Worm (Caenorhabditis elegans): ENCODE results near the gene T01D1.8.

The T01D1.8 gene

DNA sequence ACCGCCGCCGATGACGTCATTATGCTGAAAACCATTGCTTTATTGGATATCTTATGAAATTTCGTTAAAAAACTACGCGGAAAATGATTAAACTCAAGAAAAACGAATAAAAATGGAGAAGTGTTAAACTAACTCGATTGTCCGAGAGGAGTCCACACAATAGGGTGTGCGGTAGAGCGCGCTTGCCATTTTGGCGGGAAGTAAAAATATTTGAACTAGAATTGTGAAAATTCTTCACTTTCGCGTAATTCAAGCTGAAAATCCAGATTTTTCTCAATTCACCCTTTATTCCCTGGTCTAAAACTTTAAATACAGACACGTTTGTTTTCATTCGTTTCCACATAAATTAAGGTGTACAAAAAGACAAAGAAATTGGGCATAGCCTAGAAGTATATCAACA lies 30.1 kb downstream of the T01D1.8 start, which contains the start of gene F48A11.4 (continued):
- TF ChIP-seq tlf-1 (GFP tag; optimal IDR thresholded peaks at IDR 0.05) (peak; percentile 85), ztf-25 (GFP tag; IDR thresholded peaks at IDR 0.05) (no peak), tbx-9 (tag; optimal IDR thresholded peaks at IDR 0.05; ENCODE audit: borderline replicate concordance) (no peak), ama-1 (optimal IDR thresholded peaks at IDR 0.05) (peak; percentile 86), ama-1 (GFP tag; optimal IDR thresholded peaks at IDR 0.05) (peak in 1 of 2 experiments; percentile 81), bed-2 (GFP tag; IDR thresholded peaks at IDR 0.05) (0 out of 2 replicates have a peak, but pooled peaks have one; percentile 46), C17E4.6 (GFP tag; IDR thresholded peaks at IDR 0.05) (0 out of 2 replicates have a peak, but pooled peaks have one; percentile 53), Y53F4B.3 (GFP tag; IDR thresholded peaks at IDR 0.05) (no peak), pha-4 (tag; optimal IDR thresholded peaks at IDR 0.05) (peak; percentile 25), ZK185.1 (tag; optimal IDR thresholded peaks at IDR 0.05; ENCODE audit: poor library complexity, severe bottlenecking) (peak; percentile 95), snpc-4 (GFP tag; optimal IDR thresholded peaks at IDR 0.05) (no peak), snpc-4 (tag; optimal IDR thresholded peaks at IDR 0.05) (peak in 2 of 4 experiments; percentile 40 to 67), efl-1 (GFP tag; optimal IDR thresholded peaks at IDR 0.05) (peak; percentile 93), F57C9.4 (tag; optimal IDR thresholded peaks at IDR 0.05) (peak; percentile 78)

- TF ChIP-seq ccch-3 (GFP tag; optimal IDR thresholded peaks at IDR 0.05) (no peak), pbrm-1 (GFP tag; IDR thresholded peaks at IDR 0.05) (no peak), egrh-3 (GFP tag; IDR thresholded peaks at IDR 0.05) (no peak), F23B12.7 (tag; optimal IDR thresholded peaks at IDR 0.05; ENCODE audit: insufficient read depth) (no peak)
These were observed 30.8 kb downstream of the T01D1.8 start for ce11 chrII:217308-217707.

ce11 chrII:219846-220503 lies 33.4 kb downstream of the T01D1.8 start:
- TF ChIP-seq zfh-2 (GFP tag; conservative IDR thresholded peaks at IDR 0.05) (peak; percentile 44; the same call in 1 of the 2 replicates), F49E8.2 (tag; optimal IDR thresholded peaks at IDR 0.05; ENCODE audit: insufficient read depth) (no peak), egl-44 (GFP tag; IDR thresholded peaks at IDR 0.05) (no peak)

DNA sequence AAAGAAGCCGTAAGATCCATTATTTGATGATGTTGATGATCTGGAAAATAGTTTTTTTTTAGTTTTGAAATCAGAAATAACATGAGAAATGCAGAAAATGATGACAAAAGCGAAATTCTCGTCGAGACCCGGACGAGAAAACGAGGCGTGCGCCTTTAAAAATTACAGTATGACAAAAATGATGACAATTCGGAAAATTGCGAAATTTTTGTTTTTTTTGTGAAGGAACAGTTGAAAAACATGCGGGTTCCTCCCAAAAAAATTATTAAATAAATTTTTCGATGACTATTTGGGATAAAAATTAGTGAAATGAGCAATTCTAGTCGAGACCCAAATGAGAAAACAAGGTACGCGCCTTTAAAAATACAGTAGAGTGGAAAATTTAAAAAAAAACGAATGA lies 34.1 kb downstream of the T01D1.8 start, which contains the start of gene ubxn-3:
Gene ubxn-3, minus strand, starts transcription at position 66 of the 400 bp plus-strand sequence.
- TF ChIP-seq ztf-25 (GFP tag; IDR thresholded peaks at IDR 0.05): no peak
- peak; percentile 45 for TF ChIP-seq madf-8 (GFP tag; conservative IDR thresholded peaks at IDR 0.05)
- TF ChIP-seq xnd-1 (tag; optimal IDR thresholded peaks at IDR 0.05): peak; percentile 80
- TF ChIP-seq lsl-1 (GFP tag; optimal IDR thresholded peaks at IDR 0.05): peak; percentile 90
- TF ChIP-seq cebp-1 (GFP tag; IDR thresholded peaks at IDR 0.05): no peak
- peak; percentile 35 for TF ChIP-seq cebp-1 (tag; optimal IDR thresholded peaks at IDR 0.05)
- TF ChIP-seq chd-7 (tag; optimal IDR thresholded peaks at IDR 0.05): no peak
- TF ChIP-seq F33H1.4 (GFP tag; IDR thresholded peaks at IDR 0.05): peak; percentile 75
- TF ChIP-seq madf-6 (GFP tag; IDR thresholded peaks at IDR 0.05): peak; percentile 47; the same call in 1 of the 2 replicates
- peak; percentile 13; the same call in 1 of the 2 replicates for TF ChIP-seq D2030.7 (GFP tag; IDR thresholded peaks at IDR 0.05)

DNA sequence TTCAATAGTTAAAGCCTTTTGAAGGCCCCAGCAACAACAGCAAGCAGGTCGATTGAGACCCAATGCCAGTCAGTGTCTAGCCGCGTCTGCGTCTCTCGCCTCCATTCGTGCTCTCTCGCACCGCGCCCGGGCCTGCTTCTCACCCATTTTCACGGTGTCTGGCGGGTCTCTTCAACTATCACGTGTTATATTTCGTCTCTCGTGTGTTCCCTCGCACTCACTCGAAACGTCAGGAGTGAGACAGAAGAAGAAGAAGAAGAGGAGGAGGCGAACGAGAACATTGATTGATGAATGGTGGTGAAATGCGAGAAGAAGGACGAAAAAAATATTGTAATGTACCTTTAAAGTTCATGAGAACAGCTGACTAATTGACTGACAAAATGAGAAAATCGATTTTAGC lies 34.7 kb downstream of the T01D1.8 start:
- TF ChIP-seq B0261.1 (tag; optimal IDR thresholded peaks at IDR 0.05) (no peak), hlh-26 (GFP tag; conservative IDR thresholded peaks at IDR 0.05) (no peak), lin-35 (GFP tag; optimal IDR thresholded peaks at IDR 0.05) (peak in 1 of 3 experiments; percentile 51), ztf-26 (tag; optimal IDR thresholded peaks at IDR 0.05) (peak; percentile 71), lir-1 (GFP tag; conservative IDR thresholded peaks at IDR 0.05) (0 out of 2 replicates have a peak, but pooled peaks have one; percentile 39), egl-18 (GFP tag; IDR thresholded peaks at IDR 0.05) (no peak), repo-1 (tag; optimal IDR thresholded peaks at IDR 0.05) (peak; percentile 41), die-1 (tag; optimal IDR thresholded peaks at IDR 0.05) (peak; percentile 38), zfh-2 (GFP tag; conservative IDR thresholded peaks at IDR 0.05) (peak; percentile 96), efl-1 (GFP tag; optimal IDR thresholded peaks at IDR 0.05) (no peak), nfyb-1 (GFP tag; IDR thresholded peaks at IDR 0.05) (peak; percentile 65; the same call in 1 of the 2 replicates), mcd-1 (GFP tag; IDR thresholded peaks at IDR 0.05) (peak; percentile 84), akir-1 (GFP tag; optimal IDR thresholded peaks at IDR 0.05) (no peak), lsy-27 (tag; optimal IDR thresholded peaks at IDR 0.05; ENCODE audit: borderline replicate concordance, insufficient read depth) (no peak), D2030.7 (GFP tag; IDR thresholded peaks at IDR 0.05) (no peak)
